Worm (Caenorhabditis elegans) whole organism, L4/young adult: Measurements from ENCODE around the gene T10B5.7.

Experiments
- W03F9.2 ChIP-seq: fragments of 150-350 bp; optimal IDR thresholded peaks from 2 replicates; lab custom pipeline; 2014; ENCODE audit warnings: missing biosample characterization, missing genetic modification characterization
- dao-5 ChIP-seq: sonication (generic microtip); optimal IDR thresholded peaks from 2 replicates; lab custom pipeline; 2016; ENCODE audit warnings: missing genotype, missing genetic modification characterization, moderate library complexity, missing compliant biosample characterization

DNA sequence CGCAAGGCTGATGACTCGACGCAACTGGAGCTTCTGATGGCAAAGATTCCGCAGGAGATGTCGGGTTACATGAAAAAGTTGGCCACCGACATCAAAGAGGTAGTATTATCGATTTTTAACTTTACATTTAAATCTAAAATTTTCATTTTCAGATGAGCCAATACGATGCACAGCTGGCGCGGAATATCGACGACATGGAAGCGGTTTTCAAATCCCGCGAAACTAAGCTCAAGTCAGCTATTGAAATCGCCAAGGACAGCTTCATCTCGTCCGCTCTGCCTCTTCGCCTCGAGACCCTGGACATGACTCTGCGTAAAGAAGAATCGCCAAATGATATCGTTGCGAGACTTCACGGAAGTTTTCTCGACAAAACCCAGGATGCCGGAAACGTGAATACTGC, 23.7 kb downstream of the T10B5.7 start, which contains the start of gene T10B5.3:
- TF ChIP-seq dao-5 (tag; lab: Kevin White, UChicago) (no peak), W03F9.2 (tag; lab: Kevin White, UChicago) (no peak)
